Worm (Caenorhabditis elegans) whole organism, young adult: ENCODE results near the gene sti-1.

Experiments used
- B0019.2 ChIP-seq: fragments of 200-800 bp; sonication (Bioruptor generic); conservative IDR thresholded peaks from 2 replicates; pipeline ENCODE4 v1.3.6; 2022; ENCODE audit warnings: missing genetic modification reagents, missing genetic modification characterization, missing compliant biosample characterization
- C06A6.2 ChIP-seq: fragments of 200-800 bp; sonication (Bioruptor generic); conservative IDR thresholded peaks from 2 replicates; pipeline ENCODE4 v1.3.6; 2022; ENCODE audit warnings: missing genetic modification characterization, missing compliant biosample characterization
- F33H1.4 ChIP-seq: fragments of 200-800 bp; sonication (Bioruptor generic); IDR thresholded peaks from 2 replicates; pipeline ENCODE4 v1.3.6; 2022; ENCODE audit warnings: missing genetic modification reagents, missing genetic modification characterization, missing compliant biosample characterization
- F37B4.10 ChIP-seq: fragments of 200-800 bp; sonication (Bioruptor generic); IDR thresholded peaks from 2 replicates; pipeline ENCODE4 v1.3.6; 2022; ENCODE audit warnings: missing genetic modification characterization, missing compliant biosample characterization
- F49E8.2 ChIP-seq: sonication (generic microtip); optimal IDR thresholded peaks from 3 replicates; lab custom pipeline; 2017; ENCODE audit warnings: missing genetic modification characterization, mild to moderate bottlenecking, missing compliant biosample characterization, antibody characterized with exemption, moderate library complexity; ENCODE audit not compliant: insufficient read depth
- F55B11.4 ChIP-seq: sonication (generic microtip); optimal IDR thresholded peaks from 2 replicates; lab custom pipeline; 2016; ENCODE audit warnings: missing compliant biosample characterization, missing genetic modification characterization, borderline replicate concordance; ENCODE audit not compliant: insufficient read depth
- F57C9.4 ChIP-seq: sonication (generic microtip); optimal IDR thresholded peaks from 2 replicates; lab custom pipeline; 2017; ENCODE audit warnings: mild to moderate bottlenecking, missing genetic modification characterization, missing compliant biosample characterization
- K12H6.12 ChIP-seq: fragments of 200-800 bp; sonication (Bioruptor generic); optimal IDR thresholded peaks from 2 replicates; lab custom pipeline; 2018; ENCODE audit warnings: mild to moderate bottlenecking, missing genetic modification characterization, missing compliant biosample characterization
- T07F8.4 ChIP-seq: sonication (generic microtip); optimal IDR thresholded peaks from 2 replicates; lab custom pipeline; 2016; ENCODE audit warnings: mild to moderate bottlenecking, missing genetic modification characterization, moderate library complexity, missing compliant biosample characterization
- Y53G8AR.9 ChIP-seq: fragments of 200-800 bp; sonication (Bioruptor generic); conservative IDR thresholded peaks from 2 replicates; pipeline ENCODE4 v1.3.6; 2022; ENCODE audit warnings: missing genetic modification reagents, missing genetic modification characterization, missing compliant biosample characterization
- Y56A3A.18 ChIP-seq: fragments of 200-800 bp; sonication (Bioruptor generic); IDR thresholded peaks from 2 replicates; pipeline ENCODE4 v1.3.6; 2022; ENCODE audit warnings: missing genetic modification reagents, missing genetic modification characterization, missing compliant biosample characterization
- Y95B8A.8 ChIP-seq: fragments of 200-800 bp; sonication (Bioruptor generic); IDR thresholded peaks from 2 replicates; pipeline ENCODE4 v1.3.6; 2022; ENCODE audit warnings: missing genetic modification reagents, missing genetic modification characterization, missing compliant biosample characterization
- akir-1 ChIP-seq: fragments of 200-800 bp; sonication (Bioruptor generic); optimal IDR thresholded peaks from 2 replicates; lab custom pipeline; 2018; ENCODE audit warnings: mild to moderate bottlenecking, missing genetic modification characterization, moderate library complexity, missing compliant biosample characterization
- ama-1 ChIP-seq, 3 experiments: fragments of 150-350 bp in 1 of 3; sonication (generic microtip) in 2 of 3; optimal IDR thresholded peaks; 2 replicates each; lab custom pipeline; 2014 to 2018; ENCODE audit warnings: missing biosample characterization in 2 of 3, missing genetic modification characterization in 2 of 3, missing genetic modification reagents in 2 of 3
- attf-3 ChIP-seq: fragments of 200-800 bp; sonication (Bioruptor generic); conservative IDR thresholded peaks from 2 replicates; pipeline ENCODE4 v1.3.6; 2022; ENCODE audit warnings: missing genetic modification reagents, missing genetic modification characterization, missing compliant biosample characterization
- bed-1 ChIP-seq: fragments of 200-800 bp; sonication (Bioruptor generic); IDR thresholded peaks from 2 replicates; pipeline ENCODE4 v1.3.6; 2022; ENCODE audit warnings: missing genetic modification reagents, missing genetic modification characterization, missing compliant biosample characterization
- bed-2 ChIP-seq: fragments of 200-800 bp; sonication (Bioruptor generic); IDR thresholded peaks from 2 replicates; pipeline ENCODE4 v1.3.6; 2022; ENCODE audit warnings: missing genetic modification reagents, missing genetic modification characterization, missing compliant biosample characterization
- ccch-3 ChIP-seq: fragments of 200-800 bp; sonication (Bioruptor generic); optimal IDR thresholded peaks from 2 replicates; lab custom pipeline; 2018; ENCODE audit warnings: mild to moderate bottlenecking, missing genetic modification characterization, missing compliant biosample characterization
- ceh-40 ChIP-seq: fragments of 200-800 bp; sonication (Bioruptor generic); IDR thresholded peaks from 2 replicates; pipeline ENCODE4 v1.3.6; 2022; ENCODE audit warnings: missing genetic modification characterization, missing compliant biosample characterization
- ceh-58 ChIP-seq: fragments of 200-800 bp; sonication (Bioruptor generic); IDR thresholded peaks from 2 replicates; pipeline ENCODE4 v1.3.6; 2022; ENCODE audit warnings: missing genetic modification characterization, missing compliant biosample characterization
- chd-7 ChIP-seq: sonication (generic microtip); optimal IDR thresholded peaks from 2 replicates; lab custom pipeline; 2016; ENCODE audit warnings: mild to moderate bottlenecking, missing genetic modification characterization, moderate library complexity, missing compliant biosample characterization
- dox-1 ChIP-seq: fragments of 200-800 bp; sonication (Bioruptor generic); IDR thresholded peaks from 2 replicates; pipeline ENCODE4 v1.3.6; 2022; ENCODE audit warnings: missing genetic modification reagents, missing genetic modification characterization, missing compliant biosample characterization
- dpff-1 ChIP-seq: sonication (generic microtip); optimal IDR thresholded peaks from 2 replicates; lab custom pipeline; 2017; ENCODE audit warnings: mild to moderate bottlenecking, missing genetic modification characterization, missing compliant biosample characterization
- egl-18 ChIP-seq: fragments of 200-800 bp; sonication (Bioruptor generic); IDR thresholded peaks from 2 replicates; pipeline ENCODE4 v1.3.6; 2022; ENCODE audit warnings: missing genetic modification reagents, missing genetic modification characterization, missing compliant biosample characterization
- ekl-4 ChIP-seq: fragments of 200-800 bp; sonication (Bioruptor generic); IDR thresholded peaks from 2 replicates; pipeline ENCODE4 v1.3.6; 2022; ENCODE audit warnings: missing genetic modification reagents, missing genetic modification characterization, missing compliant biosample characterization
- ets-4 ChIP-seq: fragments of 200-800 bp; sonication (Bioruptor generic); optimal IDR thresholded peaks from 2 replicates; lab custom pipeline; 2018; ENCODE audit warnings: mild to moderate bottlenecking, missing genetic modification characterization, missing compliant biosample characterization
- him-1 ChIP-seq: sonication (generic microtip); optimal IDR thresholded peaks from 2 replicates; lab custom pipeline; 2016; ENCODE audit warnings: missing genotype, missing genetic modification reagents, missing genetic modification characterization, missing compliant biosample characterization
- hlh-12 ChIP-seq: sonication (generic microtip); optimal IDR thresholded peaks from 2 replicates; lab custom pipeline; 2016; ENCODE audit warnings: missing genetic modification characterization, missing compliant biosample characterization
- hrde-1 ChIP-seq: sonication (generic microtip); optimal IDR thresholded peaks from 2 replicates; lab custom pipeline; 2016; ENCODE audit warnings: missing genetic modification characterization, mild to moderate bottlenecking, missing compliant biosample characterization, moderate library complexity, missing genotype, missing genetic modification reagents, borderline replicate concordance
- hsf-1 ChIP-seq: fragments of 200-800 bp; sonication (Bioruptor generic); IDR thresholded peaks from 2 replicates; pipeline ENCODE4 v1.3.6; 2022; ENCODE audit warnings: missing genetic modification reagents, missing genetic modification characterization, missing compliant biosample characterization
- lir-1 ChIP-seq: fragments of 200-800 bp; sonication (Bioruptor generic); conservative IDR thresholded peaks from 2 replicates; pipeline ENCODE4 v1.3.6; 2022; ENCODE audit warnings: missing genetic modification reagents, missing genetic modification characterization, missing compliant biosample characterization
- lsl-1 ChIP-seq: fragments of 200-800 bp; sonication (Bioruptor generic); optimal IDR thresholded peaks from 2 replicates; lab custom pipeline; 2018; ENCODE audit warnings: mild to moderate bottlenecking, missing genetic modification characterization, moderate library complexity, missing compliant biosample characterization
- madf-10 ChIP-seq: sonication (generic microtip); optimal IDR thresholded peaks from 2 replicates; lab custom pipeline; 2016; ENCODE audit warnings: mild to moderate bottlenecking, missing genetic modification characterization, missing compliant biosample characterization
- madf-3 ChIP-seq: fragments of 200-800 bp; sonication (Bioruptor generic); IDR thresholded peaks from 2 replicates; pipeline ENCODE4 v1.3.6; 2022; ENCODE audit warnings: missing genetic modification reagents, missing genetic modification characterization, missing compliant biosample characterization
- nfyb-1 ChIP-seq: fragments of 200-800 bp; sonication (Bioruptor generic); IDR thresholded peaks from 2 replicates; pipeline ENCODE4 v1.3.6; 2022; ENCODE audit warnings: missing genetic modification reagents, missing genetic modification characterization, missing compliant biosample characterization
- nhr-120 ChIP-seq: fragments of 200-800 bp; sonication (Bioruptor generic); IDR thresholded peaks from 2 replicates; pipeline ENCODE4 v1.3.6; 2022; ENCODE audit warnings: missing genetic modification characterization, missing compliant biosample characterization
- pbrm-1 ChIP-seq: fragments of 200-800 bp; sonication (Bioruptor generic); IDR thresholded peaks from 2 replicates; pipeline ENCODE4 v1.3.6; 2022; ENCODE audit warnings: missing genetic modification reagents, missing genetic modification characterization, missing compliant biosample characterization
- pha-4 ChIP-seq: fragments of 150-350 bp; sonication (generic microtip); optimal IDR thresholded peaks from 2 replicates; lab custom pipeline; 2014; ENCODE audit warnings: missing biosample characterization, missing genetic modification reagents, missing genetic modification characterization
- sea-2 ChIP-seq: fragments of 200-800 bp; sonication (Bioruptor generic); IDR thresholded peaks from 2 replicates; pipeline ENCODE4 v1.3.6; 2022; ENCODE audit warnings: missing genetic modification characterization, missing compliant biosample characterization
- snpc-1.3 ChIP-seq: sonication (generic microtip); optimal IDR thresholded peaks from 2 replicates; lab custom pipeline; 2017; ENCODE audit warnings: missing genetic modification characterization, mild to moderate bottlenecking, missing compliant biosample characterization, antibody characterized with exemption, moderate library complexity, missing genotype, missing genetic modification reagents; ENCODE audit not compliant: insufficient read depth
- somi-1 ChIP-seq: fragments of 200-800 bp; sonication (Bioruptor generic); optimal IDR thresholded peaks from 2 replicates; lab custom pipeline; 2018; ENCODE audit warnings: mild to moderate bottlenecking, missing genetic modification characterization, missing compliant biosample characterization
- tbp1 ChIP-seq: fragments of 200-800 bp; sonication (Bioruptor generic); optimal IDR thresholded peaks from 2 replicates; lab custom pipeline; 2018; ENCODE audit warnings: mild to moderate bottlenecking, missing genetic modification characterization, missing compliant biosample characterization
- tbx-9 ChIP-seq: sonication (generic microtip); optimal IDR thresholded peaks from 2 replicates; lab custom pipeline; 2016; ENCODE audit warnings: borderline replicate concordance, missing genetic modification characterization, inconsistent platforms, missing compliant biosample characterization
- tlf-1 ChIP-seq: fragments of 200-800 bp; sonication (Bioruptor generic); optimal IDR thresholded peaks from 2 replicates; lab custom pipeline; 2018; ENCODE audit warnings: mild to moderate bottlenecking, missing genetic modification characterization, missing compliant biosample characterization
- unc-130 ChIP-seq: sonication (generic microtip); optimal IDR thresholded peaks from 2 replicates; lab custom pipeline; 2016; ENCODE audit warnings: missing genetic modification reagents, missing genetic modification characterization, missing compliant biosample characterization
- xnd-1 ChIP-seq: sonication (generic microtip); optimal IDR thresholded peaks from 2 replicates; lab custom pipeline; 2016; ENCODE audit warnings: missing genotype, missing genetic modification reagents, missing genetic modification characterization, missing compliant biosample characterization
- ztf-18 ChIP-seq: sonication (generic microtip); optimal IDR thresholded peaks from 2 replicates; lab custom pipeline; 2016; ENCODE audit warnings: missing genotype, mild to moderate bottlenecking, missing genetic modification characterization, missing compliant biosample characterization
- ztf-26 ChIP-seq: sonication (generic microtip); optimal IDR thresholded peaks from 2 replicates; lab custom pipeline; 2017; ENCODE audit warnings: missing genetic modification characterization, missing compliant biosample characterization
- ztf-28 ChIP-seq: fragments of 200-800 bp; sonication (Bioruptor generic); IDR thresholded peaks from 2 replicates; pipeline ENCODE4 v1.3.6; 2022; ENCODE audit warnings: missing genetic modification reagents, missing genetic modification characterization, missing compliant biosample characterization

The sti-1 gene

DNA sequence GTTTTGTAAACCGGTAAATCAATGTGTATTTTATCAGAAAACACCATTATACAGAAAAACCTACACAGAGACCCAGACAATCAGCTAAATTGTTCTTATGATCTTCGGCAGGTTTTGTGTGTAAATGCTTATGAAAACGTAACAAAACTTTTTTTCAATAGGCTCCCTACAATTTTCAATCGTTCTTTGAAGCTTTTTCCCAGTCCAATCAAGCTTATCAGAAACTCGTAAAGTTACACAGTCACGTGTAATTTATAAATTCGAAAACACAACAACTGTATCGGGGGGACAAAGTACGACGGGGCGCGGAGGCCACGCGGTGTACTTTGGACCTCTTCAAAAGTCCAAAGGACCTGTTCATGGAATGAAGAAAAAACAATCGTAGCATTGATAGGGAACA lies 43.1 kb upstream of the sti-1 start (continued):
- TF ChIP-seq akir-1 (no peak), dpff-1 (tag; lab: Kevin White, UChicago) (no peak), ceh-40 (GFP tag; lab: Robert Waterston, UW) (no peak), chd-7 (tag; lab: Kevin White, UChicago) (peak; percentile 66), B0019.2 (GFP tag; lab: Robert Waterston, UW) (no peak), pha-4 (tag; lab: Kevin White, UChicago) (no peak), attf-3 (GFP tag; lab: Robert Waterston, UW) (no peak), F33H1.4 (GFP tag; lab: Robert Waterston, UW) (no peak), madf-3 (GFP tag; lab: Robert Waterston, UW) (0 out of 2 replicates have a peak, but pooled peaks have one; percentile 47), dox-1 (GFP tag; lab: Robert Waterston, UW) (peak; percentile 42; the same call in 1 of the 2 replicates), T07F8.4 (tag; lab: Kevin White, UChicago) (no peak), pbrm-1 (GFP tag; lab: Robert Waterston, UW) (no peak), ceh-58 (GFP tag; lab: Robert Waterston, UW) (no peak), hrde-1 (no peak), lir-1 (no peak), Y95B8A.8 (0 out of 2 replicates have a peak, but pooled peaks have one; percentile 36), Y53G8AR.9 (peak; percentile 68; the same call in 1 of the 2 replicates), nhr-120 (GFP tag; lab: Robert Waterston, UW) (no peak), F37B4.10 (GFP tag; lab: Robert Waterston, UW) (no peak), tlf-1 (GFP tag; lab: Kevin White, UChicago) (peak; percentile 46), somi-1 (peak; percentile 25), nfyb-1 (peak; percentile 81), F57C9.4 (tag; lab: Kevin White, UChicago) (no peak), ets-4 (no peak), C06A6.2 (GFP tag; lab: Robert Waterston, UW) (no peak; the same call in 1 of the 2 replicates), bed-1 (GFP tag; lab: Robert Waterston, UW) (no peak), tbx-9 (tag; lab: Kevin White, UChicago) (no peak), snpc-1.3 (tag; lab: Kevin White, UChicago) (no peak), ekl-4 (GFP tag; lab: Robert Waterston, UW) (no peak), egl-18 (GFP tag; lab: Robert Waterston, UW) (no peak), him-1 (no peak), xnd-1 (tag; lab: Kevin White, UChicago) (no peak), Y56A3A.18 (GFP tag; lab: Robert Waterston, UW) (no peak), hsf-1 (GFP tag; lab: Robert Waterston, UW) (no peak), ztf-18 (tag; lab: Kevin White, UChicago) (no peak), ama-1 (optimal IDR thresholded peaks at IDR 0.05; lab: Kevin White, UChicago) (no peak), ama-1 (GFP tag; optimal IDR thresholded peaks at IDR 0.05; lab: Kevin White, UChicago) (no peak), K12H6.12 (tag; lab: Kevin White, UChicago) (no peak), F49E8.2 (tag; lab: Kevin White, UChicago) (no peak), sea-2 (GFP tag; lab: Robert Waterston, UW) (no peak), unc-130 (GFP tag; lab: Kevin White, UChicago) (no peak), ztf-28 (GFP tag; lab: Robert Waterston, UW) (no peak), ccch-3 (GFP tag; lab: Kevin White, UChicago) (no peak), ztf-26 (peak; percentile 20), bed-2 (GFP tag; lab: Robert Waterston, UW) (no peak), madf-10 (no peak), hlh-12 (tag; lab: Kevin White, UChicago) (no peak), lsl-1 (GFP tag; lab: Kevin White, UChicago) (no peak), tbp1 (GFP tag; lab: Kevin White, UChicago) (peak; percentile 51), F55B11.4 (tag; lab: Kevin White, UChicago) (no peak)
